Fruit fly (Drosophila melanogaster) whole organism, embryonic: ENCODE measurements around the gene Pcd.
A peak's percentile ranks its signal among the peaks of the same experiment; 100 is the strongest.

Experiments used
- Aef1 ChIP-seq: fragments of 200-800 bp; sonication (Bioruptor generic); IDR thresholded peaks from 3 replicates; pipeline ENCODE4 v1.3.6; 2022; ENCODE audit warnings: missing biosample characterization, missing genetic modification characterization
- Atf3 ChIP-seq: fragments of 200-800 bp; sonication (Bioruptor generic); optimal IDR thresholded peaks from 3 replicates; lab custom pipeline; 2016; ENCODE audit warnings: missing biosample characterization, missing genetic modification characterization
- Bteb2 ChIP-seq: fragments of 200-800 bp; sonication (Bioruptor generic); optimal IDR thresholded peaks from 2 replicates; lab custom pipeline; 2016; ENCODE audit warnings: missing biosample characterization, missing genetic modification characterization
- CG10147 ChIP-seq: fragments of 200-800 bp; sonication (Bioruptor generic); optimal IDR thresholded peaks from 2 replicates; lab custom pipeline; 2019; ENCODE audit warnings: missing biosample characterization, mild to moderate bottlenecking, missing genetic modification characterization, moderate library complexity
- CG10462 ChIP-seq: fragments of 200-800 bp; sonication (Bioruptor generic); optimal IDR thresholded peaks from 2 replicates; lab custom pipeline; 2016; ENCODE audit warnings: missing biosample characterization, missing genetic modification characterization
- CG10543 ChIP-seq: fragments of 200-800 bp; sonication (Bioruptor generic); optimal IDR thresholded peaks from 3 replicates; lab custom pipeline; 2017; ENCODE audit warnings: missing biosample characterization, mild to moderate bottlenecking, missing genetic modification characterization, moderate library complexity
- CG11247 ChIP-seq: fragments of 200-800 bp; sonication (Bioruptor generic); IDR thresholded peaks from 2 replicates; pipeline ENCODE4 v1.3.6; 2022; ENCODE audit warnings: missing biosample characterization, missing genetic modification characterization
- CG12104 ChIP-seq: fragments of 200-800 bp; sonication (Bioruptor generic); optimal IDR thresholded peaks from 3 replicates; lab custom pipeline; 2016; ENCODE audit warnings: missing biosample characterization, missing genetic modification characterization
- CG12744 ChIP-seq: fragments of 200-800 bp; sonication (Bioruptor generic); optimal IDR thresholded peaks from 2 replicates; lab custom pipeline; 2016; ENCODE audit warnings: missing biosample characterization, missing genetic modification characterization
- CG15269 ChIP-seq: fragments of 200-800 bp; sonication (Bioruptor generic); optimal IDR thresholded peaks from 2 replicates; lab custom pipeline; 2018; ENCODE audit warnings: missing biosample characterization, mild to moderate bottlenecking, missing genetic modification characterization, moderate library complexity
- CG1647 ChIP-seq: fragments of 200-800 bp; sonication (Bioruptor generic); optimal IDR thresholded peaks from 3 replicates; lab custom pipeline; 2016; ENCODE audit warnings: missing biosample characterization, missing genetic modification characterization
- CG17328 ChIP-seq: fragments of 200-800 bp; sonication (Bioruptor generic); IDR thresholded peaks from 2 replicates; pipeline ENCODE4 v1.3.6; 2022; ENCODE audit warnings: missing biosample characterization, missing genetic modification characterization
- CG17385 ChIP-seq: fragments of 200-800 bp; sonication (Bioruptor generic); optimal IDR thresholded peaks from 3 replicates; lab custom pipeline; 2018; ENCODE audit warnings: missing biosample characterization, mild to moderate bottlenecking, missing genetic modification characterization
- CG18011 ChIP-seq: fragments of 200-800 bp; sonication (Bioruptor generic); optimal IDR thresholded peaks from 2 replicates; lab custom pipeline; 2017; ENCODE audit warnings: missing biosample characterization, missing genetic modification characterization, mild to moderate bottlenecking, moderate library complexity, missing genotype
- CG18262 ChIP-seq: fragments of 200-800 bp; optimal IDR thresholded peaks from 3 replicates; lab custom pipeline; 2019; ENCODE audit warnings: missing biosample characterization, mild to moderate bottlenecking, missing genetic modification characterization, moderate library complexity
- CG2116 ChIP-seq: fragments of 200-800 bp; sonication (Bioruptor generic); optimal IDR thresholded peaks from 3 replicates; lab custom pipeline; 2018; ENCODE audit warnings: missing biosample characterization, mild to moderate bottlenecking, missing genetic modification characterization
- CG2129 ChIP-seq: fragments of 200-800 bp; sonication (Bioruptor generic); IDR thresholded peaks from 2 replicates; pipeline ENCODE4 v1.3.6; 2022; ENCODE audit warnings: missing biosample characterization, missing genetic modification characterization; ENCODE audit not compliant: partially characterized antibody
- CG2678 ChIP-seq: fragments of 200-800 bp; sonication (Bioruptor generic); optimal IDR thresholded peaks from 3 replicates; lab custom pipeline; 2019; ENCODE audit warnings: missing biosample characterization, mild to moderate bottlenecking, missing genetic modification characterization, moderate library complexity
- CG30403 ChIP-seq: fragments of 200-800 bp; sonication (Bioruptor generic); optimal IDR thresholded peaks from 3 replicates; lab custom pipeline; 2016; ENCODE audit warnings: missing biosample characterization, missing genetic modification characterization
- CG33557 ChIP-seq: fragments of 200-800 bp; sonication (Bioruptor generic); optimal IDR thresholded peaks from 2 replicates; lab custom pipeline; 2019; ENCODE audit warnings: missing biosample characterization, mild to moderate bottlenecking, missing genetic modification characterization, moderate library complexity
- CG4404 ChIP-seq: fragments of 200-800 bp; sonication (Bioruptor generic); IDR thresholded peaks from 2 replicates; pipeline ENCODE4 v1.3.6; 2022; ENCODE audit warnings: missing biosample characterization, missing genetic modification characterization
- CG8478 ChIP-seq: fragments of >200 bp; optimal IDR thresholded peaks from 2 replicates; lab custom pipeline; 2018
- CG9437 ChIP-seq: fragments of 200-800 bp; sonication (Bioruptor generic); optimal IDR thresholded peaks from 2 replicates; lab custom pipeline; 2018; ENCODE audit warnings: missing biosample characterization, mild to moderate bottlenecking, missing genetic modification characterization
- CTCF ChIP-seq: fragments of 200-800 bp; sonication (Bioruptor generic); optimal IDR thresholded peaks from 2 replicates; lab custom pipeline; 2017; ENCODE audit warnings: missing biosample characterization, mild to moderate bottlenecking, missing genetic modification characterization, moderate library complexity
- Hsf ChIP-seq: fragments of 200-800 bp; sonication (Bioruptor generic); optimal IDR thresholded peaks from 3 replicates; lab custom pipeline; 2016; ENCODE audit warnings: missing biosample characterization, missing genetic modification characterization
- Nf-YB ChIP-seq: fragments of 200-800 bp; sonication (Bioruptor generic); optimal IDR thresholded peaks from 3 replicates; lab custom pipeline; 2019; ENCODE audit warnings: missing biosample characterization, mild to moderate bottlenecking, missing genetic modification characterization, moderate library complexity
- Pdp1 ChIP-seq, 2 experiments: fragments of 200-800 bp; sonication (Bioruptor generic); optimal IDR thresholded peaks; 3 replicates each; lab custom pipeline; 2016; ENCODE audit warnings: missing biosample characterization in 2 of 2, missing genetic modification characterization in 2 of 2, mild to moderate bottlenecking in 1 of 2, moderate library complexity in 1 of 2
- amos ChIP-seq: fragments of 200-800 bp; sonication (Bioruptor generic); IDR thresholded peaks from 2 replicates; pipeline ENCODE4 v1.3.6; 2022; ENCODE audit warnings: missing biosample characterization, missing genetic modification characterization; ENCODE audit not compliant: partially characterized antibody
- aop ChIP-seq: fragments of 200-800 bp; sonication (Bioruptor generic); IDR thresholded peaks from 2 replicates; pipeline ENCODE4 v1.3.6; 2022; ENCODE audit warnings: missing biosample characterization, missing genetic modification characterization
- ap ChIP-seq: fragments of 200-800 bp; sonication (Bioruptor generic); IDR thresholded peaks from 2 replicates; pipeline ENCODE4 v1.3.6; 2022; ENCODE audit warnings: missing biosample characterization, missing genetic modification characterization
- bigmax ChIP-seq: fragments of 200-800 bp; sonication (Bioruptor generic); optimal IDR thresholded peaks from 2 replicates; lab custom pipeline; 2018; ENCODE audit warnings: missing biosample characterization, mild to moderate bottlenecking, missing genetic modification characterization
- cas ChIP-seq: fragments of 200-800 bp; sonication (Bioruptor generic); IDR thresholded peaks from 2 replicates; pipeline ENCODE4 v1.3.6; 2022; ENCODE audit warnings: missing biosample characterization, missing genetic modification characterization
- cato ChIP-seq: fragments of 200-800 bp; sonication (Bioruptor generic); optimal IDR thresholded peaks from 2 replicates; lab custom pipeline; 2016; ENCODE audit warnings: missing biosample characterization, missing genetic modification characterization, borderline replicate concordance
- chn ChIP-seq: fragments of 200-800 bp; sonication (Bioruptor generic); optimal IDR thresholded peaks from 2 replicates; lab custom pipeline; 2016; ENCODE audit warnings: missing biosample characterization, missing genetic modification characterization
- croc ChIP-seq: fragments of 200-800 bp; sonication (Bioruptor generic); conservative IDR thresholded peaks from 3 replicates; pipeline ENCODE4 v1.3.6; 2022; ENCODE audit warnings: missing biosample characterization, missing genetic modification characterization
- dysf ChIP-seq: fragments of 200-800 bp; sonication (Bioruptor generic); IDR thresholded peaks from 3 replicates; pipeline ENCODE4 v1.3.6; 2022; ENCODE audit warnings: missing biosample characterization, missing genetic modification characterization
- ems ChIP-seq: fragments of 200-800 bp; sonication (Bioruptor generic); optimal IDR thresholded peaks from 3 replicates; lab custom pipeline; 2016; ENCODE audit warnings: missing biosample characterization, missing genetic modification characterization
- eve ChIP-seq, 2 experiments: fragments of >200 bp; optimal IDR thresholded peaks; 2 replicates each; lab custom pipeline; 2017; ENCODE audit warnings: missing biosample characterization in 2 of 2, missing genetic modification characterization in 2 of 2
- fd3F ChIP-seq: fragments of 200-800 bp; sonication (Bioruptor generic); optimal IDR thresholded peaks from 2 replicates; lab custom pipeline; 2018; ENCODE audit warnings: missing biosample characterization, mild to moderate bottlenecking, missing genetic modification characterization, moderate library complexity
- fd96Cb ChIP-seq: fragments of 200-800 bp; sonication (Bioruptor generic); optimal IDR thresholded peaks from 2 replicates; lab custom pipeline; 2018; ENCODE audit warnings: missing biosample characterization, mild to moderate bottlenecking, missing genetic modification characterization, moderate library complexity
- fru ChIP-seq: fragments of >200 bp; optimal IDR thresholded peaks from 2 replicates; lab custom pipeline; 2017
- ftz-f1 ChIP-seq: fragments of 200-800 bp; sonication (Bioruptor generic); optimal IDR thresholded peaks from 2 replicates; lab custom pipeline; 2016; ENCODE audit warnings: missing biosample characterization, missing genetic modification characterization
- hb ChIP-seq: fragments of 200-800 bp; sonication (Bioruptor generic); IDR thresholded peaks from 3 replicates; pipeline ENCODE4 v1.3.6; 2022; ENCODE audit warnings: missing biosample characterization, missing genetic modification characterization; ENCODE audit not compliant: partially characterized antibody
- luna ChIP-seq: fragments of 200-800 bp; sonication (Bioruptor generic); optimal IDR thresholded peaks from 2 replicates; lab custom pipeline; 2016; ENCODE audit warnings: missing biosample characterization, missing genetic modification characterization
- peb ChIP-seq: fragments of 200-800 bp; sonication (Bioruptor generic); IDR thresholded peaks from 2 replicates; pipeline ENCODE4 v1.3.6; 2022; ENCODE audit warnings: missing biosample characterization, missing genetic modification characterization
- psq ChIP-seq: fragments of 200-800 bp; sonication (Bioruptor generic); optimal IDR thresholded peaks from 2 replicates; lab custom pipeline; 2017; ENCODE audit warnings: missing biosample characterization, missing genetic modification characterization
- salm ChIP-seq: fragments of 200-800 bp; sonication (Bioruptor generic); optimal IDR thresholded peaks from 2 replicates; lab custom pipeline; 2018; ENCODE audit warnings: missing biosample characterization, mild to moderate bottlenecking, missing genetic modification characterization
- sc ChIP-seq, 3 experiments: fragments of >200 bp in 2 of 3; fragments of 200-800 bp in 1 of 3; sonication (Bioruptor generic) in 1 of 3; optimal IDR thresholded peaks; 2 replicates in 2 of 3; 3 replicates in 1 of 3; lab custom pipeline; 2017; ENCODE audit warnings: mild to moderate bottlenecking in 1 of 3, missing biosample characterization in 1 of 3, missing genetic modification characterization in 1 of 3, missing genetic modification reagents in 1 of 3
- shn ChIP-seq: fragments of 200-800 bp; sonication (Bioruptor generic); optimal IDR thresholded peaks from 3 replicates; lab custom pipeline; 2016; ENCODE audit warnings: missing biosample characterization, missing genetic modification characterization
- tna ChIP-seq: fragments of 200-800 bp; sonication (Bioruptor generic); IDR thresholded peaks from 2 replicates; pipeline ENCODE4 v1.3.6; 2022; ENCODE audit warnings: missing biosample characterization, missing genetic modification characterization; ENCODE audit not compliant: partially characterized antibody
- twi ChIP-seq: fragments of 200-800 bp; optimal IDR thresholded peaks from 2 replicates; lab custom pipeline; 2019; ENCODE audit warnings: missing biosample characterization, mild to moderate bottlenecking, missing genetic modification characterization, moderate library complexity

Gene Pcd

DNA sequence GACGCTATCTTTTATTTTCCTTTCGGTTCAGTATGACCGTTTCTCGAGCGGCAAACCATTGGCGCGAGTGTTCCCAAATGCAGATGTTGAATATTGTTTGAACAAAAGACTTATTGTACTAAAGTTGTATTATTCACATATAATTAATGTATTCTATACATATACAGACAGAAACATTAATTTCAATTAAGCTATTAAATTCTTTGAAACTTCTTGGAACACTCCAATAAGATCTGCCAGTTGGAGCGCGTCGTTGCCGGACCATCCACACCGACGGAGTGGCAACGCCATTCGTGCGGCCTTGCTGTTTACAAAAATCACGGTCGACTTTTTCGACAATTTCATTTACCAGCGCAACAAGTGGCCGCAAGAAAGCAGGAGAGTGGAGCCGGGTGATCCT, 22.1 kb downstream of the Pcd start, which contains the start of the genes Wdr24 and IntS11 (continued):
- TF ChIP-seq sc (optimal IDR thresholded peaks at IDR 0.05; lab: Kevin White, UChicago) (no peak), sc (GFP tag; optimal IDR thresholded peaks at IDR 0.05; lab: Kevin White, UChicago) (no peak), Bteb2 (GFP tag; lab: Kevin White, UChicago) (peak; percentile 70), CG2129 (GFP tag; lab: Robert Waterston, UW) (no peak), eve (GFP tag; optimal IDR thresholded peaks at IDR 0.05; lab: Kevin White, UChicago) (no peak), CG33557 (GFP tag; lab: Kevin White, UChicago) (peak; percentile 10), fru (lab: Kevin White, UChicago) (no peak), CG2116 (GFP tag; lab: Kevin White, UChicago) (peak; percentile 81), CG15269 (tag; lab: Kevin White, UChicago) (peak; percentile 86), Pdp1 (GFP tag; optimal IDR thresholded peaks at IDR 0.05; lab: Kevin White, UChicago) (peak; percentile 66 to 88), tna (no peak), Hsf (GFP tag; lab: Kevin White, UChicago) (peak; percentile 87), CG10147 (GFP tag; lab: Kevin White, UChicago) (peak; percentile 82), salm (peak; percentile 28), CG12744 (peak; percentile 63), ems (GFP tag; lab: Kevin White, UChicago) (peak; percentile 69), CG1647 (GFP tag; lab: Kevin White, UChicago) (peak; percentile 64), CG9437 (GFP tag; lab: Kevin White, UChicago) (peak; percentile 65), Aef1 (GFP tag; lab: Robert Waterston, UW) (peak; percentile 96), CG10462 (no peak), hb (no peak), amos (no peak), CG17328 (GFP tag; lab: Robert Waterston, UW) (peak; percentile 75), ftz-f1 (GFP tag; lab: Kevin White, UChicago) (peak; percentile 98), CG12104 (GFP tag; lab: Kevin White, UChicago) (peak; percentile 72), CG30403 (GFP tag; lab: Kevin White, UChicago) (peak; percentile 86), ap (GFP tag; lab: Robert Waterston, UW) (peak; percentile 76), twi (tag; lab: Kevin White, UChicago) (peak; percentile 71), CG8478 (lab: Kevin White, UChicago) (no peak), fd3F (GFP tag; lab: Kevin White, UChicago) (peak; percentile 88), fd96Cb (tag; lab: Kevin White, UChicago) (peak; percentile 75), luna (GFP tag; lab: Kevin White, UChicago) (peak; percentile 12), bigmax (GFP tag; lab: Kevin White, UChicago) (no peak), Atf3 (GFP tag; lab: Kevin White, UChicago) (peak; percentile 37), CG18262 (tag; lab: Kevin White, UChicago) (peak; percentile 67), CG11247 (GFP tag; lab: Robert Waterston, UW) (peak; percentile 92), croc (GFP tag; lab: Robert Waterston, UW) (peak; percentile 75), aop (GFP tag; lab: Robert Waterston, UW) (peak; percentile 14; the same call in 1 of the 2 replicates), CG10543 (GFP tag; lab: Kevin White, UChicago) (no peak), peb (GFP tag; lab: Robert Waterston, UW) (peak; percentile 71), cas (peak; percentile 88), psq (GFP tag; lab: Kevin White, UChicago) (peak; percentile 28), CG2678 (tag; lab: Kevin White, UChicago) (peak; percentile 88), CG17385 (GFP tag; lab: Kevin White, UChicago) (peak; percentile 64), cato (GFP tag; lab: Kevin White, UChicago) (peak; percentile 38), CTCF (GFP tag; lab: Kevin White, UChicago) (peak; percentile 41), chn (peak; percentile 83), CG4404 (peak; percentile 90), dysf (GFP tag; lab: Robert Waterston, UW) (peak; percentile 96), Nf-YB (peak; percentile 44), CG18011 (GFP tag; lab: Kevin White, UChicago) (peak; percentile 21), shn (peak; percentile 77)
